Fruit fly (Drosophila melanogaster): Measurements from ENCODE around the gene Nup205.
A peak's percentile ranks its signal among the peaks of the same experiment; 100 is the strongest.

Nup205 gene

dm6 chrX:19818617-19819016 lies 33.4 kb upstream of the Nup205 start (continued):
- TF ChIP-seq Fer1 (GFP tag; optimal IDR thresholded peaks at IDR 0.05) (peak; percentile 40), CG12659 (GFP tag; optimal IDR thresholded peaks at IDR 0.05) (peak; percentile 4), row (GFP tag; IDR thresholded peaks at IDR 0.05) (peak; percentile 35; the same call in 2 of the 3 replicates), CG18764 (GFP tag; optimal IDR thresholded peaks at IDR 0.05) (no peak), corto (GFP tag; optimal IDR thresholded peaks at IDR 0.05) (no peak), Dbx (GFP tag; IDR thresholded peaks at IDR 0.05) (no peak), Dad (GFP tag; optimal IDR thresholded peaks at IDR 0.05) (no peak), Hmr (GFP tag; optimal IDR thresholded peaks at IDR 0.05) (peak; percentile 47), tll (GFP tag; optimal IDR thresholded peaks at IDR 0.05) (no peak), CG2120 (GFP tag; optimal IDR thresholded peaks at IDR 0.05) (peak; percentile 3), ash1 (GFP tag; optimal IDR thresholded peaks at IDR 0.05) (no peak), bsh (GFP tag; optimal IDR thresholded peaks at IDR 0.05) (peak in 1 of 2 experiments; percentile 30), CG4282 (GFP tag; optimal IDR thresholded peaks at IDR 0.05) (no peak), CG18599 (GFP tag; optimal IDR thresholded peaks at IDR 0.05) (peak; percentile 68), tgo (GFP tag; IDR thresholded peaks at IDR 0.05) (0 out of 3 replicates have a peak, but pooled peaks have one; percentile 22), CG11504 (tag; optimal IDR thresholded peaks at IDR 0.05) (peak; percentile 59), CG15269 (tag; optimal IDR thresholded peaks at IDR 0.05) (peak; percentile 20), HLH54F (GFP tag; optimal IDR thresholded peaks at IDR 0.05) (no peak), CG9609 (GFP tag; optimal IDR thresholded peaks at IDR 0.05) (no peak), inv (GFP tag; IDR thresholded peaks at IDR 0.05; ENCODE audit: partially characterized antibody) (no peak), Blimp-1 (GFP tag; optimal IDR thresholded peaks at IDR 0.05) (peak; percentile 26), CG12391 (tag; optimal IDR thresholded peaks at IDR 0.05) (peak; percentile 7), CG13424 (tag; optimal IDR thresholded peaks at IDR 0.05) (peak; percentile 16), Nf-YA (GFP tag; IDR thresholded peaks at IDR 0.05) (no peak), sim (GFP tag; IDR thresholded peaks at IDR 0.05) (no peak), CG15696 (tag; optimal IDR thresholded peaks at IDR 0.05) (no peak), ase (GFP tag; IDR thresholded peaks at IDR 0.05) (no peak), CG4328 (GFP tag; optimal IDR thresholded peaks at IDR 0.05) (no peak), da (GFP tag; optimal IDR thresholded peaks at IDR 0.05) (no peak), grau (tag; optimal IDR thresholded peaks at IDR 0.05) (peak; percentile 20), Fer3 (tag; optimal IDR thresholded peaks at IDR 0.05) (no peak), CG8290 (GFP tag; optimal IDR thresholded peaks at IDR 0.05) (no peak), CG8290 (tag; optimal IDR thresholded peaks at IDR 0.05) (no peak), pfk (GFP tag; optimal IDR thresholded peaks at IDR 0.05) (no peak), phol (tag; optimal IDR thresholded peaks at IDR 0.05) (peak; percentile 32), pb (GFP tag; optimal IDR thresholded peaks at IDR 0.05) (no peak), Drgx (GFP tag; IDR thresholded peaks at IDR 0.05) (no peak), lov (optimal IDR thresholded peaks at IDR 0.05) (no peak), lov (GFP tag; IDR thresholded peaks at IDR 0.05) (no peak), Kr (GFP tag; optimal IDR thresholded peaks at IDR 0.05) (no peak), Asciz (GFP tag; optimal IDR thresholded peaks at IDR 0.05) (no peak), gfzf (GFP tag; optimal IDR thresholded peaks at IDR 0.05) (no peak), CG4730 (GFP tag; IDR thresholded peaks at IDR 0.05) (no peak), CG3995 (GFP tag; optimal IDR thresholded peaks at IDR 0.05) (no peak), otp (GFP tag; IDR thresholded peaks at IDR 0.05) (no peak), CG10654 (GFP tag; optimal IDR thresholded peaks at IDR 0.05) (no peak), CG11093 (GFP tag; IDR thresholded peaks at IDR 0.05) (no peak), CG2116 (GFP tag; optimal IDR thresholded peaks at IDR 0.05) (no peak), CoRest (tag; optimal IDR thresholded peaks at IDR 0.05) (peak; percentile 24), CG17385 (GFP tag; optimal IDR thresholded peaks at IDR 0.05) (peak; percentile 11), croc (GFP tag; conservative IDR thresholded peaks at IDR 0.05) (peak; percentile 21; the same call in 2 of the 3 replicates)

Data from whole organism, embryonic.